Worm (Caenorhabditis elegans) whole organism, young adult: Measurements from ENCODE around the gene F35B12.10.

Source experiments
- B0019.2 ChIP-seq: fragments of 200-800 bp; sonication (Bioruptor generic); conservative IDR thresholded peaks from 2 replicates; pipeline ENCODE4 v1.3.6; 2022; ENCODE audit warnings: missing genetic modification reagents, missing genetic modification characterization, missing compliant biosample characterization
- B0261.1 ChIP-seq: sonication (generic microtip); optimal IDR thresholded peaks from 2 replicates; lab custom pipeline; 2016; ENCODE audit warnings: mild to moderate bottlenecking, missing genetic modification characterization, moderate library complexity, missing compliant biosample characterization
- B0336.3 ChIP-seq: fragments of 200-800 bp; sonication (Bioruptor generic); IDR thresholded peaks from 2 replicates; pipeline ENCODE4 v1.3.6; 2022; ENCODE audit warnings: missing genetic modification characterization, missing compliant biosample characterization
- C06A6.2 ChIP-seq: fragments of 200-800 bp; sonication (Bioruptor generic); conservative IDR thresholded peaks from 2 replicates; pipeline ENCODE4 v1.3.6; 2022; ENCODE audit warnings: missing genetic modification characterization, missing compliant biosample characterization
- C17E4.6 ChIP-seq: fragments of 200-800 bp; sonication (Bioruptor generic); IDR thresholded peaks from 2 replicates; pipeline ENCODE4 v1.3.6; 2022; ENCODE audit warnings: missing genetic modification reagents, missing genetic modification characterization, missing compliant biosample characterization
- D2030.7 ChIP-seq: fragments of 200-800 bp; sonication (Bioruptor generic); IDR thresholded peaks from 2 replicates; pipeline ENCODE4 v1.3.6; 2022; ENCODE audit warnings: missing genetic modification reagents, missing genetic modification characterization, missing compliant biosample characterization
- F33H1.4 ChIP-seq: fragments of 200-800 bp; sonication (Bioruptor generic); IDR thresholded peaks from 2 replicates; pipeline ENCODE4 v1.3.6; 2022; ENCODE audit warnings: missing genetic modification reagents, missing genetic modification characterization, missing compliant biosample characterization
- F39B2.1 ChIP-seq: fragments of 200-800 bp; sonication (Bioruptor generic); IDR thresholded peaks from 2 replicates; pipeline ENCODE4 v1.3.6; 2022; ENCODE audit warnings: missing genetic modification reagents, missing genetic modification characterization, missing compliant biosample characterization
- F52B5.7 ChIP-seq: sonication (generic microtip); optimal IDR thresholded peaks from 2 replicates; lab custom pipeline; 2016; ENCODE audit warnings: mild to moderate bottlenecking, missing genetic modification characterization, missing compliant biosample characterization
- F57C9.4 ChIP-seq: sonication (generic microtip); optimal IDR thresholded peaks from 2 replicates; lab custom pipeline; 2017; ENCODE audit warnings: mild to moderate bottlenecking, missing genetic modification characterization, missing compliant biosample characterization
- K12H6.12 ChIP-seq: fragments of 200-800 bp; sonication (Bioruptor generic); optimal IDR thresholded peaks from 2 replicates; lab custom pipeline; 2018; ENCODE audit warnings: mild to moderate bottlenecking, missing genetic modification characterization, missing compliant biosample characterization
- Y79H2A.3 ChIP-seq: fragments of 200-800 bp; sonication (Bioruptor generic); conservative IDR thresholded peaks from 2 replicates; pipeline ENCODE4 v1.3.6; 2022; ENCODE audit warnings: missing genetic modification reagents, missing genetic modification characterization, missing compliant biosample characterization
- ZK185.1 ChIP-seq: sonication (generic microtip); optimal IDR thresholded peaks from 2 replicates; lab custom pipeline; 2016; ENCODE audit warnings: mild to moderate bottlenecking, missing genetic modification characterization, missing compliant biosample characterization; ENCODE audit not compliant: poor library complexity, severe bottlenecking
- ama-1 ChIP-seq, 3 experiments: fragments of 150-350 bp in 1 of 3; sonication (generic microtip) in 2 of 3; optimal IDR thresholded peaks; 2 replicates each; lab custom pipeline; 2014 to 2018; ENCODE audit warnings: missing biosample characterization in 2 of 3, missing genetic modification characterization in 2 of 3, missing genetic modification reagents in 2 of 3
- atf-7 ChIP-seq: sonication (generic microtip); optimal IDR thresholded peaks from 2 replicates; lab custom pipeline; 2017; ENCODE audit warnings: mild to moderate bottlenecking, missing genetic modification characterization, missing compliant biosample characterization
- athp-1 ChIP-seq: sonication (generic microtip); optimal IDR thresholded peaks from 2 replicates; lab custom pipeline; 2017; ENCODE audit warnings: mild to moderate bottlenecking, missing genetic modification characterization, missing compliant biosample characterization
- cebp-1 ChIP-seq, 2 experiments: fragments of 200-800 bp in 1 of 2; sonication (Bioruptor generic) in 1 of 2; sonication (generic microtip) in 1 of 2; IDR thresholded peaks in 1 of 2; optimal IDR thresholded peaks in 1 of 2; 2 replicates each; pipeline versions ENCODE4 v1.3.6 to Lab custom; 2017 to 2022; ENCODE audit warnings: missing compliant biosample characterization in 2 of 2, missing genetic modification characterization in 2 of 2, mild to moderate bottlenecking in 1 of 2, missing genetic modification reagents in 1 of 2, moderate library complexity in 1 of 2
- ceh-100 ChIP-seq: fragments of 200-800 bp; sonication (Bioruptor generic); IDR thresholded peaks from 2 replicates; pipeline ENCODE4 v1.3.6; 2022; ENCODE audit warnings: missing genetic modification reagents, missing genetic modification characterization, missing compliant biosample characterization
- chd-7 ChIP-seq: sonication (generic microtip); optimal IDR thresholded peaks from 2 replicates; lab custom pipeline; 2016; ENCODE audit warnings: mild to moderate bottlenecking, missing genetic modification characterization, moderate library complexity, missing compliant biosample characterization
- die-1 ChIP-seq: sonication (generic microtip); optimal IDR thresholded peaks from 2 replicates; lab custom pipeline; 2016; ENCODE audit warnings: missing genotype, mild to moderate bottlenecking, missing genetic modification characterization, missing compliant biosample characterization
- dpl-1 ChIP-seq: fragments of 150-350 bp; optimal IDR thresholded peaks from 2 replicates; lab custom pipeline; 2014; ENCODE audit warnings: missing biosample characterization, missing genetic modification reagents, missing genetic modification characterization
- him-1 ChIP-seq: sonication (generic microtip); optimal IDR thresholded peaks from 2 replicates; lab custom pipeline; 2016; ENCODE audit warnings: missing genotype, missing genetic modification reagents, missing genetic modification characterization, missing compliant biosample characterization
- hlh-26 ChIP-seq: fragments of 200-800 bp; sonication (Bioruptor generic); conservative IDR thresholded peaks from 2 replicates; pipeline ENCODE4 v1.3.6; 2022; ENCODE audit warnings: missing genetic modification reagents, missing genetic modification characterization, missing compliant biosample characterization
- let-526 ChIP-seq: fragments of 200-800 bp; sonication (Bioruptor generic); IDR thresholded peaks from 2 replicates; pipeline ENCODE4 v1.3.6; 2022; ENCODE audit warnings: missing genetic modification reagents, missing genetic modification characterization, missing compliant biosample characterization
- lir-1 ChIP-seq: fragments of 200-800 bp; sonication (Bioruptor generic); conservative IDR thresholded peaks from 2 replicates; pipeline ENCODE4 v1.3.6; 2022; ENCODE audit warnings: missing genetic modification reagents, missing genetic modification characterization, missing compliant biosample characterization
- lsy-27 ChIP-seq: sonication (generic microtip); optimal IDR thresholded peaks from 2 replicates; lab custom pipeline; 2017; ENCODE audit warnings: missing genetic modification characterization, mild to moderate bottlenecking, missing compliant biosample characterization, antibody characterized with exemption, missing genotype, borderline replicate concordance; ENCODE audit not compliant: insufficient read depth
- madf-6 ChIP-seq: fragments of 200-800 bp; sonication (Bioruptor generic); IDR thresholded peaks from 2 replicates; pipeline ENCODE4 v1.3.6; 2022; ENCODE audit warnings: missing genetic modification reagents, missing genetic modification characterization, missing compliant biosample characterization
- madf-8 ChIP-seq: fragments of 200-800 bp; sonication (Bioruptor generic); conservative IDR thresholded peaks from 2 replicates; pipeline ENCODE4 v1.3.6; 2022; ENCODE audit warnings: missing genetic modification reagents, missing genetic modification characterization, missing compliant biosample characterization
- mcd-1 ChIP-seq: fragments of 200-800 bp; sonication (Bioruptor generic); IDR thresholded peaks from 2 replicates; pipeline ENCODE4 v1.3.6; 2022; ENCODE audit warnings: missing genetic modification reagents, missing genetic modification characterization, missing compliant biosample characterization
- mel-28 ChIP-seq: sonication (generic microtip); optimal IDR thresholded peaks from 2 replicates; lab custom pipeline; 2016; ENCODE audit warnings: borderline replicate concordance, mild to moderate bottlenecking, missing genetic modification characterization, missing compliant biosample characterization
- mxl-1 ChIP-seq: sonication (generic microtip); optimal IDR thresholded peaks from 2 replicates; lab custom pipeline; 2016; ENCODE audit warnings: missing genetic modification characterization, missing compliant biosample characterization
- nfya-1 ChIP-seq: sonication (generic microtip); optimal IDR thresholded peaks from 2 replicates; lab custom pipeline; 2017; ENCODE audit warnings: antibody characterized with exemption, missing compliant biosample characterization, missing genetic modification characterization, borderline replicate concordance; ENCODE audit not compliant: insufficient read depth
- nhr-120 ChIP-seq: fragments of 200-800 bp; sonication (Bioruptor generic); IDR thresholded peaks from 2 replicates; pipeline ENCODE4 v1.3.6; 2022; ENCODE audit warnings: missing genetic modification characterization, missing compliant biosample characterization
- nhr-179 ChIP-seq: sonication (generic microtip); optimal IDR thresholded peaks from 2 replicates; lab custom pipeline; 2016; ENCODE audit warnings: mild to moderate bottlenecking, missing genetic modification characterization, missing compliant biosample characterization
- pbrm-1 ChIP-seq: fragments of 200-800 bp; sonication (Bioruptor generic); IDR thresholded peaks from 2 replicates; pipeline ENCODE4 v1.3.6; 2022; ENCODE audit warnings: missing genetic modification reagents, missing genetic modification characterization, missing compliant biosample characterization
- pha-4 ChIP-seq: fragments of 150-350 bp; sonication (generic microtip); optimal IDR thresholded peaks from 2 replicates; lab custom pipeline; 2014; ENCODE audit warnings: missing biosample characterization, missing genetic modification reagents, missing genetic modification characterization
- rcor-1 ChIP-seq: fragments of 200-800 bp; sonication (Bioruptor generic); IDR thresholded peaks from 2 replicates; pipeline ENCODE4 v1.3.6; 2022; ENCODE audit warnings: missing genetic modification reagents, missing genetic modification characterization, missing compliant biosample characterization
- rec-8 ChIP-seq, 2 experiments: sonication (generic microtip); optimal IDR thresholded peaks; 2 replicates each; lab custom pipeline; 2016; ENCODE audit warnings: mild to moderate bottlenecking in 2 of 2, missing genetic modification characterization in 2 of 2, missing genetic modification reagents in 2 of 2, missing genotype in 2 of 2, missing biosample characterization in 1 of 2, missing compliant biosample characterization in 1 of 2, moderate library complexity in 1 of 2
- snpc-1.1 ChIP-seq: sonication (generic microtip); optimal IDR thresholded peaks from 2 replicates; lab custom pipeline; 2017; ENCODE audit warnings: missing genetic modification characterization, mild to moderate bottlenecking, missing compliant biosample characterization, antibody characterized with exemption, moderate library complexity, missing genotype, missing genetic modification reagents; ENCODE audit not compliant: insufficient read depth
- tlf-1 ChIP-seq: fragments of 200-800 bp; sonication (Bioruptor generic); optimal IDR thresholded peaks from 2 replicates; lab custom pipeline; 2018; ENCODE audit warnings: mild to moderate bottlenecking, missing genetic modification characterization, missing compliant biosample characterization
- xnd-1 ChIP-seq: sonication (generic microtip); optimal IDR thresholded peaks from 2 replicates; lab custom pipeline; 2016; ENCODE audit warnings: missing genotype, missing genetic modification reagents, missing genetic modification characterization, missing compliant biosample characterization
- ztf-26 ChIP-seq: sonication (generic microtip); optimal IDR thresholded peaks from 2 replicates; lab custom pipeline; 2017; ENCODE audit warnings: missing genetic modification characterization, missing compliant biosample characterization

Gene F35B12.10

ce11 chrV:11593888-11594287 lies 35.2 kb downstream of the F35B12.10 start:
- TF ChIP-seq madf-6 (GFP tag; lab: Robert Waterston, UW) (no peak), mcd-1 (no peak), lsy-27 (tag; lab: Kevin White, UChicago) (no peak), ceh-100 (GFP tag; lab: Robert Waterston, UW) (no peak), nfya-1 (tag; lab: Kevin White, UChicago) (no peak), B0019.2 (GFP tag; lab: Robert Waterston, UW) (no peak), nhr-179 (tag; lab: Kevin White, UChicago) (no peak), xnd-1 (no peak), chd-7 (no peak), lir-1 (GFP tag; lab: Robert Waterston, UW) (no peak)

ce11 chrV:11593427-11593826 lies 35.6 kb downstream of the F35B12.10 start, which contains the start of gene srx-80:
TSS of gene srx-80 (plus strand) at chrV:11593727.
- TF ChIP-seq B0019.2 (GFP tag; lab: Robert Waterston, UW) (no peak), F57C9.4 (tag; lab: Kevin White, UChicago) (no peak), mcd-1 (no peak), F39B2.1 (no peak), dpl-1 (no peak), cebp-1 (GFP tag; IDR thresholded peaks at IDR 0.05; lab: Robert Waterston, UW) (no peak), cebp-1 (tag; optimal IDR thresholded peaks at IDR 0.05; lab: Kevin White, UChicago) (no peak), let-526 (GFP tag; lab: Robert Waterston, UW) (no peak)

ce11 chrV:11589433-11589832 lies 39.6 kb downstream of the F35B12.10 start, which contains the start of gene srx-82:
TSS of gene srx-82 (plus strand) at chrV:11589733.
- TF ChIP-seq ZK185.1 (tag; lab: Kevin White, UChicago) (no peak), mxl-1 (no peak), atf-7 (tag; lab: Kevin White, UChicago) (no peak)

- TF ChIP-seq atf-7 (tag; lab: Kevin White, UChicago) (no peak), lsy-27 (tag; lab: Kevin White, UChicago) (no peak), madf-8 (no peak), Y79H2A.3 (GFP tag; lab: Robert Waterston, UW) (no peak), nhr-120 (GFP tag; lab: Robert Waterston, UW) (0 out of 2 replicates have a peak, but pooled peaks have one; percentile 62), ama-1 (optimal IDR thresholded peaks at IDR 0.05; lab: Kevin White, UChicago) (no peak), ama-1 (GFP tag; optimal IDR thresholded peaks at IDR 0.05; lab: Kevin White, UChicago) (no peak), die-1 (tag; lab: Kevin White, UChicago) (no peak), B0261.1 (tag; lab: Kevin White, UChicago) (no peak), him-1 (tag; lab: Kevin White, UChicago) (peak; percentile 93), hlh-26 (GFP tag; lab: Robert Waterston, UW) (no peak), athp-1 (no peak), F52B5.7 (tag; lab: Kevin White, UChicago) (no peak), K12H6.12 (tag; lab: Kevin White, UChicago) (no peak), pbrm-1 (no peak; the same call in none of the 2 replicates), D2030.7 (peak; percentile 77), tlf-1 (GFP tag; lab: Kevin White, UChicago) (no peak), rec-8 (tag; optimal IDR thresholded peaks at IDR 0.05; lab: Kevin White, UChicago) (peak in 1 of 2 experiments; percentile 22), chd-7 (no peak), mel-28 (tag; lab: Kevin White, UChicago) (no peak), C17E4.6 (GFP tag; lab: Robert Waterston, UW) (no peak; the same call in 1 of the 2 replicates), ztf-26 (tag; lab: Kevin White, UChicago) (no peak), B0336.3 (GFP tag; lab: Robert Waterston, UW) (no peak), C06A6.2 (GFP tag; lab: Robert Waterston, UW) (no peak), F33H1.4 (GFP tag; lab: Robert Waterston, UW) (no peak), rcor-1 (GFP tag; lab: Robert Waterston, UW) (peak; percentile 68), pha-4 (tag; lab: Kevin White, UChicago) (no peak), xnd-1 (no peak), snpc-1.1 (tag; lab: Kevin White, UChicago) (peak; percentile 94)
Measured at ce11 chrV:11585122-11585521, 44.0 kb downstream of the F35B12.10 start.
